Worm (Caenorhabditis elegans): ENCODE results near the gene cest-10.

The cest-10 gene

ce11 chrIV:7147722-7148121 is 32.6 kb upstream of the cest-10 start (continued):
- TF ChIP-seq ceh-20 (GFP tag; IDR thresholded peaks at IDR 0.05) (no peak), tra-1 (GFP tag; IDR thresholded peaks at IDR 0.05) (no peak), tag-97 (GFP tag; IDR thresholded peaks at IDR 0.05) (no peak), duxl-1 (tag; optimal IDR thresholded peaks at IDR 0.05; ENCODE audit: poor library complexity) (no peak), saeg-2 (GFP tag; IDR thresholded peaks at IDR 0.05) (no peak), zip-2 (tag; optimal IDR thresholded peaks at IDR 0.05) (no peak), F37D6.2 (tag; optimal IDR thresholded peaks at IDR 0.05) (no peak), nhr-77 (tag; optimal IDR thresholded peaks at IDR 0.05) (peak; percentile 6), aha-1 (tag) (no peak), nhr-111 (GFP tag; optimal IDR thresholded peaks at IDR 0.05) (no peak), hlh-11 (tag; optimal IDR thresholded peaks at IDR 0.05) (peak; percentile 69), mdl-1 (tag; optimal IDR thresholded peaks at IDR 0.05) (no peak), T20F7.1 (GFP tag; optimal IDR thresholded peaks at IDR 0.05) (no peak), Y48G9A.11 (GFP tag; IDR thresholded peaks at IDR 0.05) (no peak), ZK546.5 (tag; optimal IDR thresholded peaks at IDR 0.05) (no peak), lin-15B (tag; optimal IDR thresholded peaks at IDR 0.05) (no peak), Y5F2A.4 (GFP tag; optimal IDR thresholded peaks at IDR 0.05) (no peak), snpc-1.2 (GFP tag; IDR thresholded peaks at IDR 0.05) (no peak), dmd-9 (GFP tag; IDR thresholded peaks at IDR 0.05) (no peak), ctbp-1 (GFP tag; IDR thresholded peaks at IDR 0.05) (no peak), ama-1 (optimal IDR thresholded peaks at IDR 0.05) (no peak), nhr-237 (tag; optimal IDR thresholded peaks at IDR 0.05) (no peak), R02D3.7 (tag; optimal IDR thresholded peaks at IDR 0.05) (no peak), nhr-6 (tag; optimal IDR thresholded peaks at IDR 0.05) (no peak), lin-39 (tag; optimal IDR thresholded peaks at IDR 0.05) (no peak), rbr-2 (tag; optimal IDR thresholded peaks at IDR 0.05) (peak; percentile 13), sdz-12 (GFP tag; optimal IDR thresholded peaks at IDR 0.05) (no peak), dmd-8 (GFP tag; IDR thresholded peaks at IDR 0.05) (no peak), nhr-41 (GFP tag; IDR thresholded peaks at IDR 0.05) (no peak), fkh-10 (GFP tag; optimal IDR thresholded peaks at IDR 0.05) (peak; percentile 15), mep-1 (tag; optimal IDR thresholded peaks at IDR 0.05) (peak; percentile 38), cey-2 (tag; optimal IDR thresholded peaks at IDR 0.05; ENCODE audit: borderline replicate concordance, insufficient read depth) (no peak), F49E8.2 (tag; optimal IDR thresholded peaks at IDR 0.05; ENCODE audit: borderline replicate concordance) (no peak), D1046.2 (GFP tag; IDR thresholded peaks at IDR 0.05) (no peak), arid-1 (GFP tag; conservative IDR thresholded peaks at IDR 0.05) (no peak), nhr-28 (tag; optimal IDR thresholded peaks at IDR 0.05) (peak; percentile 57), Y105C5A.15 (GFP tag; IDR thresholded peaks at IDR 0.05) (no peak), mxl-3 (GFP tag; optimal IDR thresholded peaks at IDR 0.05) (no peak), pqm-1 (tag; optimal IDR thresholded peaks at IDR 0.05) (no peak), egl-27 (tag; optimal IDR thresholded peaks at IDR 0.05) (no peak), daf-16 (GFP tag; optimal IDR thresholded peaks at IDR 0.05) (no peak), daf-16 (tag; optimal IDR thresholded peaks at IDR 0.05) (peak; percentile 75), ceh-82 (tag; optimal IDR thresholded peaks at IDR 0.05) (no peak), gei-8 (GFP tag; optimal IDR thresholded peaks at IDR 0.05) (no peak), zag-1 (tag; optimal IDR thresholded peaks at IDR 0.05) (no peak), ZK337.2 (GFP tag; IDR thresholded peaks at IDR 0.05) (no peak), lim-7 (GFP tag; IDR thresholded peaks at IDR 0.05) (no peak), Y75B8A.6 (GFP tag; IDR thresholded peaks at IDR 0.05) (no peak), jun-1 (tag; optimal IDR thresholded peaks at IDR 0.05) (no peak), daf-19 (GFP tag; conservative IDR thresholded peaks at IDR 0.05) (no peak), zfp-3 (GFP tag; conservative IDR thresholded peaks at IDR 0.05) (no peak), skn-1 (tag; optimal IDR thresholded peaks at IDR 0.05) (no peak), fos-1 (tag; optimal IDR thresholded peaks at IDR 0.05) (no peak), ceh-62 (tag; optimal IDR thresholded peaks at IDR 0.05) (no peak)
